Fruit fly (Drosophila melanogaster) whole organism, embryonic: ENCODE data around the gene put.

Experiments
- Aef1 ChIP-seq: fragments of 200-800 bp; sonication (Bioruptor generic); IDR thresholded peaks from 3 replicates; pipeline ENCODE4 v1.3.6; 2022; ENCODE audit warnings: missing biosample characterization, missing genetic modification characterization
- CG12104 ChIP-seq: fragments of 200-800 bp; sonication (Bioruptor generic); optimal IDR thresholded peaks from 3 replicates; lab custom pipeline; 2016; ENCODE audit warnings: missing biosample characterization, missing genetic modification characterization
- CG12744 ChIP-seq: fragments of 200-800 bp; sonication (Bioruptor generic); optimal IDR thresholded peaks from 2 replicates; lab custom pipeline; 2016; ENCODE audit warnings: missing biosample characterization, missing genetic modification characterization
- CG13123 ChIP-seq: fragments of 200-800 bp; sonication (Bioruptor generic); optimal IDR thresholded peaks from 2 replicates; lab custom pipeline; 2016; ENCODE audit warnings: missing biosample characterization, missing genetic modification characterization
- CG15269 ChIP-seq: fragments of 200-800 bp; sonication (Bioruptor generic); optimal IDR thresholded peaks from 2 replicates; lab custom pipeline; 2018; ENCODE audit warnings: missing biosample characterization, mild to moderate bottlenecking, missing genetic modification characterization, moderate library complexity
- CG17359 ChIP-seq: fragments of 200-800 bp; sonication (Bioruptor generic); optimal IDR thresholded peaks from 3 replicates; lab custom pipeline; 2018; ENCODE audit warnings: missing biosample characterization, mild to moderate bottlenecking, missing genetic modification characterization, moderate library complexity
- CG18619 ChIP-seq: fragments of 200-800 bp; sonication (Bioruptor generic); optimal IDR thresholded peaks from 3 replicates; lab custom pipeline; 2017; ENCODE audit warnings: missing biosample characterization, mild to moderate bottlenecking, missing genetic modification characterization
- CG2875 ChIP-seq: fragments of 200-800 bp; sonication (Bioruptor generic); optimal IDR thresholded peaks from 2 replicates; lab custom pipeline; 2017; ENCODE audit warnings: missing biosample characterization, mild to moderate bottlenecking, missing genetic modification characterization, missing genetic modification reagents
- CG31365 ChIP-seq: fragments of 200-800 bp; sonication (Bioruptor generic); optimal IDR thresholded peaks from 2 replicates; lab custom pipeline; 2018; ENCODE audit warnings: missing biosample characterization, mild to moderate bottlenecking, missing genetic modification characterization
- CG3163 ChIP-seq: fragments of 200-800 bp; sonication (Bioruptor generic); optimal IDR thresholded peaks from 3 replicates; lab custom pipeline; 2016; ENCODE audit warnings: missing biosample characterization, missing genetic modification characterization
- CG32772 ChIP-seq: fragments of 200-800 bp; sonication (Bioruptor generic); IDR thresholded peaks from 2 replicates; pipeline ENCODE4 v1.3.6; 2022; ENCODE audit warnings: missing biosample characterization, missing genetic modification characterization
- CG3281 ChIP-seq: fragments of 200-800 bp; sonication (Bioruptor generic); optimal IDR thresholded peaks from 3 replicates; lab custom pipeline; 2017; ENCODE audit warnings: missing biosample characterization, mild to moderate bottlenecking, missing genetic modification characterization
- CG3407 ChIP-seq: fragments of 200-800 bp; sonication (Bioruptor generic); optimal IDR thresholded peaks from 2 replicates; lab custom pipeline; 2018; ENCODE audit warnings: missing biosample characterization, mild to moderate bottlenecking, missing genetic modification characterization
- CG4328 ChIP-seq: fragments of 200-800 bp; sonication (Bioruptor generic); optimal IDR thresholded peaks from 3 replicates; lab custom pipeline; 2017; ENCODE audit warnings: missing biosample characterization, missing genetic modification reagents, missing genetic modification characterization
- CG6683 ChIP-seq: fragments of 200-800 bp; sonication (Bioruptor generic); optimal IDR thresholded peaks from 2 replicates; lab custom pipeline; 2017; ENCODE audit warnings: missing biosample characterization, mild to moderate bottlenecking, missing genetic modification characterization, missing genetic modification reagents
- CG7556 ChIP-seq: fragments of 200-800 bp; sonication (Bioruptor generic); optimal IDR thresholded peaks from 2 replicates; lab custom pipeline; 2017; ENCODE audit warnings: missing biosample characterization, mild to moderate bottlenecking, missing genetic modification characterization
- CG7839 ChIP-seq: fragments of 200-800 bp; sonication (Bioruptor generic); optimal IDR thresholded peaks from 3 replicates; lab custom pipeline; 2018; ENCODE audit warnings: missing biosample characterization, mild to moderate bottlenecking, missing genetic modification characterization, moderate library complexity
- CG7987 ChIP-seq: fragments of 200-800 bp; sonication (Bioruptor generic); optimal IDR thresholded peaks from 2 replicates; lab custom pipeline; 2018; ENCODE audit warnings: missing biosample characterization, mild to moderate bottlenecking, missing genetic modification characterization, moderate library complexity
- CG8281 ChIP-seq: fragments of 200-800 bp; sonication (Bioruptor generic); optimal IDR thresholded peaks from 2 replicates; lab custom pipeline; 2018; ENCODE audit warnings: missing biosample characterization, mild to moderate bottlenecking, missing genetic modification characterization, moderate library complexity
- CG9797 ChIP-seq: fragments of 200-800 bp; sonication (Bioruptor generic); optimal IDR thresholded peaks from 3 replicates; lab custom pipeline; 2018; ENCODE audit warnings: missing biosample characterization, mild to moderate bottlenecking, missing genetic modification characterization
- Dll ChIP-seq: fragments of 200-800 bp; sonication (Bioruptor generic); IDR thresholded peaks from 4 replicates; pipeline ENCODE4 v1.3.6; 2022; ENCODE audit warnings: missing biosample characterization, missing genetic modification characterization; ENCODE audit not compliant: partially characterized antibody
- H15 ChIP-seq: fragments of 200-800 bp; sonication (Bioruptor generic); IDR thresholded peaks from 3 replicates; pipeline ENCODE4 v1.3.6; 2022; ENCODE audit warnings: missing biosample characterization, missing genetic modification characterization
- Hmr ChIP-seq: fragments of 200-800 bp; sonication (Bioruptor generic); optimal IDR thresholded peaks from 3 replicates; lab custom pipeline; 2017; ENCODE audit warnings: mild to moderate bottlenecking, missing biosample characterization, missing genetic modification reagents, missing genetic modification characterization
- Lhr ChIP-seq: fragments of 200-800 bp; sonication (Bioruptor generic); optimal IDR thresholded peaks from 3 replicates; lab custom pipeline; 2017; ENCODE audit warnings: mild to moderate bottlenecking, missing biosample characterization, missing genetic modification reagents, missing genetic modification characterization
- MESR4 ChIP-seq: fragments of 200-800 bp; sonication (Bioruptor generic); optimal IDR thresholded peaks from 2 replicates; lab custom pipeline; 2018; ENCODE audit warnings: missing biosample characterization, mild to moderate bottlenecking, missing genetic modification characterization, moderate library complexity
- Mes4 ChIP-seq: fragments of 200-800 bp; sonication (Bioruptor generic); optimal IDR thresholded peaks from 2 replicates; lab custom pipeline; 2016; ENCODE audit warnings: missing biosample characterization, missing genetic modification characterization
- Six4 ChIP-seq: fragments of 200-800 bp; sonication (Bioruptor generic); optimal IDR thresholded peaks from 2 replicates; lab custom pipeline; 2016; ENCODE audit warnings: missing biosample characterization, missing genetic modification characterization
- ac ChIP-seq: fragments of 200-800 bp; sonication (Bioruptor generic); optimal IDR thresholded peaks from 3 replicates; lab custom pipeline; 2017; ENCODE audit warnings: missing biosample characterization, mild to moderate bottlenecking, missing genetic modification characterization
- aop ChIP-seq: fragments of 200-800 bp; sonication (Bioruptor generic); IDR thresholded peaks from 2 replicates; pipeline ENCODE4 v1.3.6; 2022; ENCODE audit warnings: missing biosample characterization, missing genetic modification characterization
- bigmax ChIP-seq: fragments of 200-800 bp; sonication (Bioruptor generic); optimal IDR thresholded peaks from 2 replicates; lab custom pipeline; 2018; ENCODE audit warnings: missing biosample characterization, mild to moderate bottlenecking, missing genetic modification characterization
- chif ChIP-seq, 2 experiments: fragments of 200-800 bp; sonication (Bioruptor generic); optimal IDR thresholded peaks; 3 replicates each; lab custom pipeline; 2016; ENCODE audit warnings: missing biosample characterization in 2 of 2, missing genetic modification characterization in 2 of 2
- ci ChIP-seq: fragments of 200-800 bp; sonication (Bioruptor generic); IDR thresholded peaks from 3 replicates; pipeline ENCODE4 v1.3.6; 2022; ENCODE audit warnings: missing biosample characterization, missing genetic modification characterization
- cwo ChIP-seq: fragments of 200-800 bp; sonication (Bioruptor generic); optimal IDR thresholded peaks from 3 replicates; lab custom pipeline; 2017; ENCODE audit warnings: missing biosample characterization, missing genetic modification characterization, mild to moderate bottlenecking, moderate library complexity, missing genetic modification reagents
- da ChIP-seq: fragments of 200-800 bp; sonication (Bioruptor generic); optimal IDR thresholded peaks from 2 replicates; lab custom pipeline; 2016; ENCODE audit warnings: missing biosample characterization, missing genetic modification characterization
- dmrt99B ChIP-seq: fragments of 200-800 bp; sonication (Bioruptor generic); optimal IDR thresholded peaks from 2 replicates; lab custom pipeline; 2018; ENCODE audit warnings: missing biosample characterization, mild to moderate bottlenecking, missing genetic modification characterization, moderate library complexity
- dpn ChIP-seq, 2 experiments: fragments of 200-800 bp; sonication (Bioruptor generic); optimal IDR thresholded peaks; 3 replicates each; lab custom pipeline; 2016; ENCODE audit warnings: missing biosample characterization in 2 of 2, missing genetic modification characterization in 2 of 2
- fu2 ChIP-seq: fragments of 200-800 bp; sonication (Bioruptor generic); optimal IDR thresholded peaks from 2 replicates; lab custom pipeline; 2016; ENCODE audit warnings: missing biosample characterization, missing genetic modification characterization
- ind ChIP-seq: fragments of 200-800 bp; sonication (Bioruptor generic); optimal IDR thresholded peaks from 3 replicates; lab custom pipeline; 2016; ENCODE audit warnings: missing biosample characterization, missing genetic modification characterization
- mam ChIP-seq: fragments of 200-800 bp; sonication (Bioruptor generic); optimal IDR thresholded peaks from 3 replicates; lab custom pipeline; 2016; ENCODE audit warnings: missing biosample characterization, missing genetic modification characterization
- p53 ChIP-seq: fragments of 200-800 bp; sonication (Bioruptor generic); optimal IDR thresholded peaks from 2 replicates; lab custom pipeline; 2016; ENCODE audit warnings: missing biosample characterization, missing genetic modification characterization
- pfk ChIP-seq: fragments of 200-800 bp; sonication (Bioruptor generic); optimal IDR thresholded peaks from 2 replicates; lab custom pipeline; 2018; ENCODE audit warnings: missing biosample characterization, mild to moderate bottlenecking, missing genetic modification characterization, moderate library complexity
- pita ChIP-seq: fragments of 200-800 bp; sonication (Bioruptor generic); optimal IDR thresholded peaks from 2 replicates; lab custom pipeline; 2017; ENCODE audit warnings: missing biosample characterization, mild to moderate bottlenecking, missing genetic modification characterization
- repo ChIP-seq: fragments of 200-800 bp; sonication (Bioruptor generic); optimal IDR thresholded peaks from 2 replicates; lab custom pipeline; 2016; ENCODE audit warnings: missing biosample characterization, missing genetic modification characterization
- rib ChIP-seq: fragments of 200-800 bp; sonication (Bioruptor generic); IDR thresholded peaks from 2 replicates; pipeline ENCODE4 v1.3.6; 2022; ENCODE audit warnings: missing biosample characterization, missing genetic modification characterization
- sd ChIP-seq: fragments of 200-800 bp; sonication (Bioruptor generic); optimal IDR thresholded peaks from 3 replicates; lab custom pipeline; 2018; ENCODE audit warnings: missing biosample characterization, mild to moderate bottlenecking, missing genetic modification characterization, moderate library complexity
- sna ChIP-seq: fragments of 200-800 bp; sonication (Bioruptor generic); IDR thresholded peaks from 2 replicates; pipeline ENCODE4 v1.3.6; 2022; ENCODE audit warnings: missing biosample characterization, missing genetic modification characterization; ENCODE audit not compliant: partially characterized antibody
- trem ChIP-seq: fragments of 200-800 bp; optimal IDR thresholded peaks from 3 replicates; lab custom pipeline; 2019; ENCODE audit warnings: missing biosample characterization, mild to moderate bottlenecking, missing genetic modification characterization, moderate library complexity
- trh ChIP-seq: fragments of 200-800 bp; sonication (Bioruptor generic); optimal IDR thresholded peaks from 2 replicates; lab custom pipeline; 2016; ENCODE audit warnings: missing biosample characterization, missing genetic modification characterization
- vfl ChIP-seq: fragments of 200-800 bp; sonication (Bioruptor generic); optimal IDR thresholded peaks from 2 replicates; lab custom pipeline; 2016; ENCODE audit warnings: missing biosample characterization, missing genetic modification characterization

The put gene

DNA sequence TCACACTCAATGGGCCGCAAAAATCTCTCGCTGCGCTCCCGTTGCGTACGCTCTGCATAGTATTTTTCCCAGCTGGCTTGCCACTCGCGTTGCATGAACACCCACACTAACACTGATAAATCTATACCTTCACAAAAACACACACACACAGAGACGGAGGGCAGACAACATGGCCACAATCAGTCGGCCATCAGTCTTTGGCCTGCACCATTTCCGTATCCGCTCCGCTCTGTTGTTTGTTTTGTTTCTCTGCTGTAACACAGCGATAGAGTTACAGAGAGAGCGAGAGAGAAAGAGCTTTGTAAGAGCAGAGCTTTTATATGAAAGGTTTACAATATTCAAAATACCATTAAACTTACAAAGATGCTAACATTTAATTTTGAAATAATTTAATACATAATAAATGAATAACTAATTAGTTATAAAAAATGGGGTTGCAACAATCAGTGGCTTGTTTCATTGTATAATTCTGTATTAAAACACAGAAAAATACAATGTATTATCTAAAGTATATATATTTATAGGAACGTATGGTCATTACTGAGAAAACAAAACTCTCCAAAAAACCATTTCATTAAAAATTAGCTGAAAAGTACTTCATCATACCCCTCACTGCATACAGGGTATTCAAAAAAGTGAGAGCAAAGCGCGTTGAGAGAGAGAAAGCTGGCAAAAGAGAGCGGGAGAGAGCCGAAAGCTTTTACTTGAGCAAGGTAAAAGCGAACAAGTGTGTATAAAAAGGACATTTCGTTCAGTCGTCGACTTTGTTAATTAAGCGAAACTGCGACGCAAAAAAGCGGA is 16.4 kb downstream of the put start, which contains the start of gene CG14853 (continued):
- TF ChIP-seq CG13123 (GFP tag; lab: Kevin White, UChicago) (peak; percentile 33), CG3281 (GFP tag; lab: Kevin White, UChicago) (peak; percentile 59), bigmax (GFP tag; lab: Kevin White, UChicago) (peak; percentile 50), trem (tag; lab: Kevin White, UChicago) (peak; percentile 18), pfk (GFP tag; lab: Kevin White, UChicago) (peak; percentile 65), pita (GFP tag; lab: Kevin White, UChicago) (no peak), vfl (GFP tag; lab: Kevin White, UChicago) (no peak), Mes4 (peak; percentile 26), CG32772 (GFP tag; lab: Robert Waterston, UW) (peak; percentile 48), repo (GFP tag; lab: Kevin White, UChicago) (no peak), CG3163 (GFP tag; lab: Kevin White, UChicago) (peak; percentile 9), aop (GFP tag; lab: Robert Waterston, UW) (peak; percentile 49; the same call in 1 of the 2 replicates), Aef1 (GFP tag; lab: Robert Waterston, UW) (peak; percentile 72), CG4328 (peak; percentile 62), ind (GFP tag; lab: Kevin White, UChicago) (peak; percentile 62), CG9797 (GFP tag; lab: Kevin White, UChicago) (peak; percentile 21), Six4 (peak; percentile 44), CG31365 (tag; lab: Kevin White, UChicago) (peak; percentile 66), Lhr (GFP tag; lab: Kevin White, UChicago) (peak; percentile 22), Hmr (GFP tag; lab: Kevin White, UChicago) (peak; percentile 68), CG7987 (GFP tag; lab: Kevin White, UChicago) (peak; percentile 87), dpn (GFP tag; optimal IDR thresholded peaks at IDR 0.05; lab: Kevin White, UChicago) (peak in 1 of 2 experiments; percentile 84), CG7556 (peak; percentile 72), dmrt99B (peak; percentile 90), p53 (GFP tag; lab: Kevin White, UChicago) (no peak), CG6683 (peak; percentile 29), CG12104 (GFP tag; lab: Kevin White, UChicago) (peak; percentile 38), chif (GFP tag; optimal IDR thresholded peaks at IDR 0.05; lab: Kevin White, UChicago) (peak; percentile 4 to 14), CG7839 (tag; lab: Kevin White, UChicago) (peak; percentile 93), CG15269 (peak; percentile 91), fu2 (no peak), rib (GFP tag; lab: Robert Waterston, UW) (peak; percentile 17), H15 (peak; percentile 56), sna (GFP tag; lab: Robert Waterston, UW) (no peak), CG17359 (tag; lab: Kevin White, UChicago) (peak; percentile 84), da (GFP tag; lab: Kevin White, UChicago) (no peak), trh (GFP tag; lab: Kevin White, UChicago) (peak; percentile 40), CG18619 (GFP tag; lab: Kevin White, UChicago) (peak; percentile 73), CG8281 (tag; lab: Kevin White, UChicago) (peak; percentile 29), ac (GFP tag; lab: Kevin White, UChicago) (no peak), mam (GFP tag; lab: Kevin White, UChicago) (peak; percentile 39), CG12744 (GFP tag; lab: Kevin White, UChicago) (peak; percentile 47), MESR4 (GFP tag; lab: Kevin White, UChicago) (no peak), CG3407 (peak; percentile 36), CG2875 (GFP tag; lab: Kevin White, UChicago) (peak; percentile 57), sd (tag; lab: Kevin White, UChicago) (no peak), ci (GFP tag; lab: Robert Waterston, UW) (peak; percentile 88), Dll (GFP tag; lab: Robert Waterston, UW) (no peak), cwo (GFP tag; lab: Kevin White, UChicago) (peak; percentile 38)
